Fruit fly (Drosophila melanogaster) whole organism, embryonic: ENCODE results near the gene VhaSFD.

Experiments
- bcd ChIP-seq: fragments of 200-800 bp; sonication (Bioruptor generic); optimal IDR thresholded peaks from 2 replicates; lab custom pipeline; 2017; ENCODE audit warnings: missing biosample characterization, mild to moderate bottlenecking, missing genetic modification characterization
- zen2 ChIP-seq: fragments of 200-800 bp; sonication (Bioruptor generic); IDR thresholded peaks from 3 replicates; pipeline ENCODE4 v1.3.6; 2022; ENCODE audit warnings: missing biosample characterization, missing genetic modification characterization; ENCODE audit not compliant: partially characterized antibody

DNA sequence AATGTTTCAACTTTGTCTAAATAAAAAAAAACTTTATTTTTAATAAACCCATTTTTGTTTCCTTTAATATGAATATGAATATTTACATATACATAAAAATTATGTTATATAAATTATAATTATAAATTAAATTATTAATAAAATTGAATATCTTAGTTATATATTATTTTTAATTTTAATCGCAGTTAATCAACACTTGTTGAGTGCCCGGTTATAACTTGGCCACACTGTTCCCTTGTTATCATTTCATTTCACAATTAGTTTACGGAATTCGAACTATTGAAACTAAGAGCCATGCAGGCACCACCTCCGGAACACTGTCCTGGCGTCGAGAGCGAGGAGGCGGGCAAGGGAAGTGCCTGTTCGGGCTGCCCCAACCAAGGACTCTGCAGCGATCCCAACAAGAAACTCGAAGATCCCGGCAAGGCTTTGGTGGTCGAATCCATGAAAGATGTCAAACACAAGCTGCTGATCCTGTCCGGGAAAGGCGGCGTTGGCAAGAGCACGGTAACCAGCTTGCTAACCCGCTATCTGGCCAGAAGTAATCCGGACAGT, 4.8 kb upstream of the VhaSFD start, which contains the start of gene Nubp1:
- no peak for TF ChIP-seq bcd (GFP tag; lab: Kevin White, UChicago)
- TF ChIP-seq zen2 (GFP tag; lab: Robert Waterston, UW), result no peak
